Worm (Caenorhabditis elegans): ENCODE measurements around the gene unc-79.

- TF ChIP-seq tbx-11 (GFP tag; IDR thresholded peaks at IDR 0.05) = no peak
- no peak for TF ChIP-seq ama-1 (optimal IDR thresholded peaks at IDR 0.05)
- TF ChIP-seq hmg-4 (GFP tag; optimal IDR thresholded peaks at IDR 0.05) = no peak
- TF ChIP-seq aly-1 (tag; optimal IDR thresholded peaks at IDR 0.05) = no peak
Measured at ce11 chrIII:4123277-4123676, 56.8 kb downstream of the unc-79 start.
